Fruit fly (Drosophila melanogaster) whole organism, embryonic: Measurements from ENCODE around the gene CG17625.
A peak's percentile ranks its signal among the peaks of the same experiment; 100 is the strongest.

Source experiments
- Antp ChIP-seq: fragments of 200-800 bp; sonication (Bioruptor generic); optimal IDR thresholded peaks from 3 replicates; lab custom pipeline; 2016; ENCODE audit warnings: missing biosample characterization, missing genetic modification characterization
- Atf-2 ChIP-seq: fragments of 200-800 bp; sonication (Bioruptor generic); optimal IDR thresholded peaks from 2 replicates; lab custom pipeline; 2016; ENCODE audit warnings: missing biosample characterization, missing genetic modification characterization
- BEAF-32 ChIP-seq: fragments of 200-800 bp; sonication (Bioruptor generic); optimal IDR thresholded peaks from 3 replicates; lab custom pipeline; 2017; ENCODE audit warnings: missing biosample characterization, missing genetic modification characterization, mild to moderate bottlenecking, moderate library complexity, missing genetic modification reagents
- BtbVII ChIP-seq: fragments of 200-800 bp; sonication (Bioruptor generic); optimal IDR thresholded peaks from 3 replicates; lab custom pipeline; 2017; ENCODE audit warnings: missing biosample characterization, mild to moderate bottlenecking, missing genetic modification characterization
- CG10209 ChIP-seq: fragments of 200-800 bp; sonication (Bioruptor generic); optimal IDR thresholded peaks from 3 replicates; lab custom pipeline; 2017; ENCODE audit warnings: missing biosample characterization, mild to moderate bottlenecking, missing genetic modification characterization, missing genetic modification reagents
- CG10543 ChIP-seq: fragments of 200-800 bp; sonication (Bioruptor generic); optimal IDR thresholded peaks from 3 replicates; lab custom pipeline; 2017; ENCODE audit warnings: missing biosample characterization, mild to moderate bottlenecking, missing genetic modification characterization, moderate library complexity
- CG10959 ChIP-seq: fragments of 200-800 bp; sonication (Bioruptor generic); IDR thresholded peaks from 2 replicates; pipeline ENCODE4 v1.3.6; 2022; ENCODE audit warnings: missing biosample characterization, missing genetic modification characterization
- CG11560 ChIP-seq: fragments of 200-800 bp; sonication (Bioruptor generic); IDR thresholded peaks from 3 replicates; pipeline ENCODE4 v1.3.6; 2022; ENCODE audit warnings: missing biosample characterization, missing genetic modification characterization
- CG12299 ChIP-seq: fragments of 200-800 bp; sonication (Bioruptor generic); optimal IDR thresholded peaks from 2 replicates; lab custom pipeline; 2018; ENCODE audit warnings: missing biosample characterization, mild to moderate bottlenecking, missing genetic modification characterization
- CG12769 ChIP-seq: fragments of 200-800 bp; sonication (Bioruptor generic); optimal IDR thresholded peaks from 2 replicates; lab custom pipeline; 2019; ENCODE audit warnings: missing biosample characterization, mild to moderate bottlenecking, missing genetic modification characterization, moderate library complexity
- CG13287 ChIP-seq: fragments of 200-800 bp; sonication (Bioruptor generic); IDR thresholded peaks from 2 replicates; pipeline ENCODE4 v1.3.6; 2022; ENCODE audit warnings: missing biosample characterization, missing genetic modification characterization; ENCODE audit not compliant: partially characterized antibody
- CG13624 ChIP-seq: fragments of 200-800 bp; sonication (Bioruptor generic); optimal IDR thresholded peaks from 2 replicates; lab custom pipeline; 2016; ENCODE audit warnings: missing biosample characterization, missing genetic modification characterization
- CG16863 ChIP-seq: fragments of 200-800 bp; sonication (Bioruptor generic); optimal IDR thresholded peaks from 3 replicates; lab custom pipeline; 2016; ENCODE audit warnings: missing biosample characterization, missing genetic modification characterization
- CG1832 ChIP-seq: fragments of 200-800 bp; sonication (Bioruptor generic); optimal IDR thresholded peaks from 2 replicates; lab custom pipeline; 2017; ENCODE audit warnings: missing biosample characterization, mild to moderate bottlenecking, missing genetic modification characterization, inconsistent platforms
- CG18764 ChIP-seq: fragments of 200-800 bp; sonication (Bioruptor generic); optimal IDR thresholded peaks from 3 replicates; lab custom pipeline; 2016; ENCODE audit warnings: missing biosample characterization, missing genetic modification characterization
- CG2202 ChIP-seq: fragments of 200-800 bp; sonication (Bioruptor generic); optimal IDR thresholded peaks from 2 replicates; lab custom pipeline; 2018; ENCODE audit warnings: missing biosample characterization, mild to moderate bottlenecking, missing genetic modification characterization
- CG32767 ChIP-seq: fragments of 200-800 bp; sonication (Bioruptor generic); IDR thresholded peaks from 2 replicates; pipeline ENCODE4 v1.3.6; 2022; ENCODE audit warnings: missing biosample characterization, missing genetic modification characterization
- CG34224 ChIP-seq: fragments of 200-800 bp; sonication (Bioruptor generic); IDR thresholded peaks from 3 replicates; pipeline ENCODE4 v1.3.6; 2022; ENCODE audit warnings: missing biosample characterization, missing genetic modification characterization; ENCODE audit not compliant: partially characterized antibody
- CG4282 ChIP-seq: fragments of 200-800 bp; sonication (Bioruptor generic); optimal IDR thresholded peaks from 2 replicates; lab custom pipeline; 2016; ENCODE audit warnings: missing biosample characterization, missing genetic modification characterization
- CG4730 ChIP-seq: fragments of 200-800 bp; sonication (Bioruptor generic); IDR thresholded peaks from 2 replicates; pipeline ENCODE4 v1.3.6; 2022; ENCODE audit warnings: missing biosample characterization, missing genetic modification characterization
- CG4820 ChIP-seq: fragments of 200-800 bp; sonication (Bioruptor generic); optimal IDR thresholded peaks from 3 replicates; lab custom pipeline; 2016; ENCODE audit warnings: missing biosample characterization, missing genetic modification characterization
- CG7372 ChIP-seq: fragments of 200-800 bp; sonication (Bioruptor generic); IDR thresholded peaks from 2 replicates; pipeline ENCODE4 v1.3.6; 2022; ENCODE audit warnings: missing biosample characterization, missing genetic modification characterization
- CoRest ChIP-seq: fragments of 200-800 bp; sonication (Bioruptor generic); optimal IDR thresholded peaks from 3 replicates; lab custom pipeline; 2018; ENCODE audit warnings: missing biosample characterization, mild to moderate bottlenecking, missing genetic modification characterization, moderate library complexity
- D ChIP-seq, 2 experiments: fragments of 200-800 bp in 1 of 2; fragments of >200 bp in 1 of 2; sonication (Bioruptor generic) in 1 of 2; optimal IDR thresholded peaks; 2 replicates in 1 of 2; 3 replicates in 1 of 2; lab custom pipeline; 2017; ENCODE audit warnings: mild to moderate bottlenecking in 1 of 2, missing biosample characterization in 1 of 2, missing genetic modification characterization in 1 of 2, missing genetic modification reagents in 1 of 2
- Dek ChIP-seq: fragments of 200-800 bp; sonication (Bioruptor generic); optimal IDR thresholded peaks from 3 replicates; lab custom pipeline; 2019; ENCODE audit warnings: missing biosample characterization, mild to moderate bottlenecking, missing genetic modification characterization, moderate library complexity
- Dip2 ChIP-seq: fragments of 200-800 bp; sonication (Bioruptor generic); IDR thresholded peaks from 2 replicates; pipeline ENCODE4 v1.3.6; 2022; ENCODE audit warnings: missing biosample characterization, missing genetic modification characterization
- E2f2 ChIP-seq: fragments of 200-800 bp; sonication (Bioruptor generic); IDR thresholded peaks from 2 replicates; pipeline ENCODE4 v1.3.6; 2022; ENCODE audit warnings: missing biosample characterization, missing genetic modification characterization
- Meics ChIP-seq: fragments of 200-800 bp; sonication (Bioruptor generic); optimal IDR thresholded peaks from 2 replicates; lab custom pipeline; 2017; ENCODE audit warnings: missing biosample characterization, mild to moderate bottlenecking, missing genetic modification characterization
- NC2β ChIP-seq: fragments of 200-800 bp; sonication (Bioruptor generic); optimal IDR thresholded peaks from 2 replicates; lab custom pipeline; 2016; ENCODE audit warnings: missing biosample characterization, missing genetic modification characterization
- Rx ChIP-seq: fragments of 200-800 bp; sonication (Bioruptor generic); IDR thresholded peaks from 2 replicates; pipeline ENCODE4 v1.3.6; 2022; ENCODE audit warnings: missing biosample characterization, missing genetic modification characterization
- Side ChIP-seq: fragments of 200-800 bp; sonication (Bioruptor generic); optimal IDR thresholded peaks from 2 replicates; lab custom pipeline; 2016; ENCODE audit warnings: missing biosample characterization, missing genetic modification characterization
- Stat92E ChIP-seq, 3 experiments: fragments of >200 bp in 2 of 3; fragments of 200-800 bp in 1 of 3; sonication (Bioruptor generic) in 1 of 3; optimal IDR thresholded peaks; 2 replicates each; lab custom pipeline; 2017 to 2019; ENCODE audit warnings: missing biosample characterization in 3 of 3, missing genetic modification characterization in 3 of 3, mild to moderate bottlenecking in 1 of 3, moderate library complexity in 1 of 3
- ase ChIP-seq: fragments of 200-800 bp; sonication (Bioruptor generic); IDR thresholded peaks from 3 replicates; pipeline ENCODE4 v1.3.6; 2022; ENCODE audit warnings: missing biosample characterization, missing genetic modification characterization
- cas ChIP-seq: fragments of 200-800 bp; sonication (Bioruptor generic); IDR thresholded peaks from 2 replicates; pipeline ENCODE4 v1.3.6; 2022; ENCODE audit warnings: missing biosample characterization, missing genetic modification characterization
- crc ChIP-seq: fragments of 200-800 bp; sonication (Bioruptor generic); optimal IDR thresholded peaks from 2 replicates; lab custom pipeline; 2016; ENCODE audit warnings: missing biosample characterization, missing genetic modification characterization
- lilli ChIP-seq: fragments of 200-800 bp; sonication (Bioruptor generic); optimal IDR thresholded peaks from 3 replicates; lab custom pipeline; 2016; ENCODE audit warnings: missing biosample characterization, missing genetic modification characterization
- luna ChIP-seq: fragments of 200-800 bp; sonication (Bioruptor generic); optimal IDR thresholded peaks from 2 replicates; lab custom pipeline; 2016; ENCODE audit warnings: missing biosample characterization, missing genetic modification characterization
- nmo ChIP-seq: fragments of 200-800 bp; sonication (Bioruptor generic); optimal IDR thresholded peaks from 2 replicates; lab custom pipeline; 2018; ENCODE audit warnings: missing biosample characterization, mild to moderate bottlenecking, missing genetic modification characterization, moderate library complexity
- nom ChIP-seq: fragments of 200-800 bp; sonication (Bioruptor generic); optimal IDR thresholded peaks from 2 replicates; lab custom pipeline; 2017; ENCODE audit warnings: missing biosample characterization, missing genetic modification characterization, mild to moderate bottlenecking, moderate library complexity, missing genetic modification reagents
- oc ChIP-seq: fragments of 200-800 bp; sonication (Bioruptor generic); optimal IDR thresholded peaks from 2 replicates; lab custom pipeline; 2018; ENCODE audit warnings: missing biosample characterization, mild to moderate bottlenecking, missing genetic modification characterization, moderate library complexity
- pzg ChIP-seq: fragments of 200-800 bp; sonication (Bioruptor generic); optimal IDR thresholded peaks from 3 replicates; lab custom pipeline; 2018; ENCODE audit warnings: missing biosample characterization, mild to moderate bottlenecking, missing genetic modification characterization, moderate library complexity
- ranshi ChIP-seq: fragments of 200-800 bp; sonication (Bioruptor generic); IDR thresholded peaks from 2 replicates; pipeline ENCODE4 v1.3.6; 2022; ENCODE audit warnings: missing biosample characterization, missing genetic modification characterization
- rib ChIP-seq: fragments of 200-800 bp; sonication (Bioruptor generic); IDR thresholded peaks from 2 replicates; pipeline ENCODE4 v1.3.6; 2022; ENCODE audit warnings: missing biosample characterization, missing genetic modification characterization
- sc ChIP-seq, 3 experiments: fragments of >200 bp in 2 of 3; fragments of 200-800 bp in 1 of 3; sonication (Bioruptor generic) in 1 of 3; optimal IDR thresholded peaks; 2 replicates in 2 of 3; 3 replicates in 1 of 3; lab custom pipeline; 2017; ENCODE audit warnings: mild to moderate bottlenecking in 1 of 3, missing biosample characterization in 1 of 3, missing genetic modification characterization in 1 of 3, missing genetic modification reagents in 1 of 3
- sens ChIP-seq: fragments of 200-800 bp; sonication (Bioruptor generic); peaks from one replicate; lab custom pipeline; 2016; ENCODE audit warnings: missing biosample characterization, missing genetic modification characterization
- slou ChIP-seq: fragments of 200-800 bp; sonication (Bioruptor generic); optimal IDR thresholded peaks from 3 replicates; lab custom pipeline; 2016; ENCODE audit warnings: missing biosample characterization, missing genetic modification characterization
- stc ChIP-seq: fragments of 200-800 bp; sonication (Bioruptor generic); IDR thresholded peaks from 2 replicates; pipeline ENCODE4 v1.3.6; 2022; ENCODE audit warnings: missing biosample characterization, missing genetic modification characterization
- tx ChIP-seq: fragments of 200-800 bp; sonication (Bioruptor generic); optimal IDR thresholded peaks from 2 replicates; lab custom pipeline; 2016; ENCODE audit warnings: missing biosample characterization, missing genetic modification characterization
- unc-4 ChIP-seq: fragments of 200-800 bp; sonication (Bioruptor generic); IDR thresholded peaks from 2 replicates; pipeline ENCODE4 v1.3.6; 2022; ENCODE audit warnings: missing biosample characterization, missing genetic modification characterization; ENCODE audit not compliant: partially characterized antibody

Gene CG17625

dm6 chr3R:22673528-22673959 lies 13.1 kb upstream of the CG17625 start (continued):
- TF ChIP-seq D (optimal IDR thresholded peaks at IDR 0.05; lab: Kevin White, UChicago): no peak
- TF ChIP-seq D (GFP tag; optimal IDR thresholded peaks at IDR 0.05; lab: Kevin White, UChicago): peak; percentile 84
- TF ChIP-seq CG4730: no peak
- no peak for TF ChIP-seq cas (GFP tag; lab: Robert Waterston, UW)
- TF ChIP-seq rib: 0 out of 2 replicates have a peak, but pooled peaks have one; percentile 11
- TF ChIP-seq nom (GFP tag; lab: Kevin White, UChicago): peak; percentile 30
- TF ChIP-seq lilli (GFP tag; lab: Kevin White, UChicago): peak; percentile 73
- no peak for TF ChIP-seq unc-4 (GFP tag; lab: Robert Waterston, UW)
- no peak for TF ChIP-seq Rx (GFP tag; lab: Robert Waterston, UW)
- no peak for TF ChIP-seq ase (GFP tag; lab: Robert Waterston, UW)
- TF ChIP-seq CG12299 (tag; lab: Kevin White, UChicago): no peak
- TF ChIP-seq CG10209 (GFP tag; lab: Kevin White, UChicago): peak; percentile 80
- TF ChIP-seq CG16863 (GFP tag; lab: Kevin White, UChicago): peak; percentile 73
- TF ChIP-seq Meics: peak; percentile 40
- TF ChIP-seq NC2β (GFP tag; lab: Kevin White, UChicago): peak; percentile 82
- peak; percentile 44 for TF ChIP-seq BtbVII
- TF ChIP-seq Atf-2 (GFP tag; lab: Kevin White, UChicago): peak; percentile 77
- TF ChIP-seq Stat92E (GFP tag; optimal IDR thresholded peaks at IDR 0.05; lab: Kevin White, UChicago): peak in 1 of 3 experiments; percentile 51
- peak; percentile 79 for TF ChIP-seq Side (GFP tag; lab: Kevin White, UChicago)
- peak; percentile 64 for TF ChIP-seq CG18764 (GFP tag; lab: Kevin White, UChicago)
- TF ChIP-seq CG13287 (GFP tag; lab: Robert Waterston, UW): no peak
- peak; percentile 83 for TF ChIP-seq CoRest (tag; lab: Kevin White, UChicago)
- TF ChIP-seq CG12769: peak; percentile 39
- TF ChIP-seq CG34224: no peak
- TF ChIP-seq sens: peak; percentile 98
- peak; percentile 7 for TF ChIP-seq Dek (tag; lab: Kevin White, UChicago)
- TF ChIP-seq nmo (GFP tag; lab: Kevin White, UChicago): peak; percentile 84
- no peak for TF ChIP-seq Dip2
- TF ChIP-seq Antp (GFP tag; lab: Kevin White, UChicago): peak; percentile 66
- peak; percentile 25; the same call in 1 of the 2 replicates for TF ChIP-seq stc (GFP tag; lab: Robert Waterston, UW)
- TF ChIP-seq BEAF-32: no peak
- peak; percentile 55 for TF ChIP-seq CG13624
- TF ChIP-seq oc (tag; lab: Kevin White, UChicago): peak; percentile 5
- TF ChIP-seq CG7372 (GFP tag; lab: Robert Waterston, UW): no peak
- TF ChIP-seq E2f2 (GFP tag; lab: Robert Waterston, UW): no peak
- no peak for TF ChIP-seq ranshi (GFP tag; lab: Robert Waterston, UW)
- TF ChIP-seq CG4282 (GFP tag; lab: Kevin White, UChicago): no peak
- TF ChIP-seq CG10959 (GFP tag; lab: Robert Waterston, UW): peak; percentile 64
- no peak for TF ChIP-seq CG1832 (GFP tag; lab: Kevin White, UChicago)
- TF ChIP-seq pzg (GFP tag; lab: Kevin White, UChicago): no peak
- TF ChIP-seq sc (optimal IDR thresholded peaks at IDR 0.05; lab: Kevin White, UChicago): no peak
- TF ChIP-seq sc (GFP tag; optimal IDR thresholded peaks at IDR 0.05; lab: Kevin White, UChicago): peak; percentile 75
- 0 out of 3 replicates have a peak, but pooled peaks have one; percentile 18 for TF ChIP-seq CG11560
- peak; percentile 81 for TF ChIP-seq CG2202 (tag; lab: Kevin White, UChicago)
- no peak for TF ChIP-seq CG10543 (GFP tag; lab: Kevin White, UChicago)
- TF ChIP-seq CG4820 (GFP tag; lab: Kevin White, UChicago): peak; percentile 74
- TF ChIP-seq slou (GFP tag; lab: Kevin White, UChicago): no peak
- peak; percentile 54 for TF ChIP-seq tx (GFP tag; lab: Kevin White, UChicago)
- TF ChIP-seq CG32767 (GFP tag; lab: Robert Waterston, UW): 0 out of 2 replicates have a peak, but pooled peaks have one; percentile 19
- TF ChIP-seq luna (GFP tag; lab: Kevin White, UChicago): no peak
- peak; percentile 48 for TF ChIP-seq crc
